Fruit fly (Drosophila melanogaster): Measurements from ENCODE around the gene Pde1c.

Gene Pde1c

dm6 chr2L:11834308-11834707, 94.1 kb downstream of the Pde1c start, which contains the start of gene CG45012:
Gene CG45012, plus strand, starts transcription at chr2L:11834608.
- TF ChIP-seq CG34367 (tag; optimal IDR thresholded peaks at IDR 0.05) (no peak), Pif1A (GFP tag; optimal IDR thresholded peaks at IDR 0.05) (no peak), D1 (tag; optimal IDR thresholded peaks at IDR 0.05) (no peak), Snoo (tag; optimal IDR thresholded peaks at IDR 0.05) (no peak), CG4496 (GFP tag; IDR thresholded peaks at IDR 0.05) (no peak), Ets98B (GFP tag; IDR thresholded peaks at IDR 0.05) (no peak), rn (GFP tag; IDR thresholded peaks at IDR 0.05) (no peak), CG15710 (tag; optimal IDR thresholded peaks at IDR 0.05) (no peak), CG8301 (tag; optimal IDR thresholded peaks at IDR 0.05) (no peak), fd96Ca (GFP tag; IDR thresholded peaks at IDR 0.05) (no peak), CG12605 (GFP tag; IDR thresholded peaks at IDR 0.05) (no peak), EcR (GFP tag; optimal IDR thresholded peaks at IDR 0.05) (no peak), CG13204 (GFP tag; optimal IDR thresholded peaks at IDR 0.05) (no peak), CG32121 (GFP tag; IDR thresholded peaks at IDR 0.05) (no peak)

- TF ChIP-seq EcR (GFP tag; optimal IDR thresholded peaks at IDR 0.05), result no peak
- no peak for TF ChIP-seq CG13204 (GFP tag; optimal IDR thresholded peaks at IDR 0.05)
- no peak for TF ChIP-seq CG8159 (tag; optimal IDR thresholded peaks at IDR 0.05)
- TF ChIP-seq D1 (tag; optimal IDR thresholded peaks at IDR 0.05), result no peak
- no peak for TF ChIP-seq gl (tag; optimal IDR thresholded peaks at IDR 0.05)
- no peak for TF ChIP-seq CG32121 (GFP tag; IDR thresholded peaks at IDR 0.05)
- TF ChIP-seq Ets98B (GFP tag; IDR thresholded peaks at IDR 0.05), result no peak
- no peak for TF ChIP-seq CG12605 (GFP tag; IDR thresholded peaks at IDR 0.05)
- no peak for TF ChIP-seq Pif1A (GFP tag; optimal IDR thresholded peaks at IDR 0.05)
- TF ChIP-seq CG9948 (tag; optimal IDR thresholded peaks at IDR 0.05), result no peak
- TF ChIP-seq Snoo (tag; optimal IDR thresholded peaks at IDR 0.05), result no peak
- no peak for TF ChIP-seq CG34367 (tag; optimal IDR thresholded peaks at IDR 0.05)
- no peak for TF ChIP-seq fd96Ca (GFP tag; IDR thresholded peaks at IDR 0.05)
- TF ChIP-seq Pif1B (GFP tag; optimal IDR thresholded peaks at IDR 0.05), result no peak
These were observed 94.6 kb downstream of the Pde1c start, which contains the start of gene CG45011 for dm6 chr2L:11833786-11834185. Gene CG45011, plus strand, starts transcription at chr2L:11834086.

dm6 chr2L:11829277-11829676, 99.1 kb downstream of the Pde1c start, which contains the start of gene esc:
Gene esc, minus strand, starts transcription at chr2L:11829405.
- no peak for TF ChIP-seq gl (tag; optimal IDR thresholded peaks at IDR 0.05)
- no peak for TF ChIP-seq EcR (GFP tag; optimal IDR thresholded peaks at IDR 0.05)
- TF ChIP-seq CG8159 (tag; optimal IDR thresholded peaks at IDR 0.05), result no peak
- TF ChIP-seq CG10348 (GFP tag; IDR thresholded peaks at IDR 0.05), result no peak
- no peak for TF ChIP-seq fd96Ca (GFP tag; IDR thresholded peaks at IDR 0.05)
- no peak for TF ChIP-seq Ets98B (GFP tag; IDR thresholded peaks at IDR 0.05)
- TF ChIP-seq CG12605 (GFP tag; IDR thresholded peaks at IDR 0.05), result no peak
- TF ChIP-seq CG17806 (tag; optimal IDR thresholded peaks at IDR 0.05), result no peak
- TF ChIP-seq CG14655 (GFP tag; optimal IDR thresholded peaks at IDR 0.05), result no peak

- TF ChIP-seq Ets98B (GFP tag; IDR thresholded peaks at IDR 0.05) (no peak), CG14655 (GFP tag; optimal IDR thresholded peaks at IDR 0.05) (no peak), Snoo (tag; optimal IDR thresholded peaks at IDR 0.05) (no peak), CG13204 (GFP tag; optimal IDR thresholded peaks at IDR 0.05) (no peak), CG32121 (GFP tag; IDR thresholded peaks at IDR 0.05) (no peak), EcR (GFP tag; optimal IDR thresholded peaks at IDR 0.05) (no peak), Pif1B (GFP tag; optimal IDR thresholded peaks at IDR 0.05) (no peak), CG4496 (GFP tag; IDR thresholded peaks at IDR 0.05) (no peak), CG8301 (tag; optimal IDR thresholded peaks at IDR 0.05) (no peak), gl (tag; optimal IDR thresholded peaks at IDR 0.05) (no peak), CG9948 (tag; optimal IDR thresholded peaks at IDR 0.05) (no peak), CG10348 (GFP tag; IDR thresholded peaks at IDR 0.05) (no peak), CG34367 (tag; optimal IDR thresholded peaks at IDR 0.05) (no peak), CG15710 (tag; optimal IDR thresholded peaks at IDR 0.05) (no peak), fd96Ca (GFP tag; IDR thresholded peaks at IDR 0.05) (no peak), Pif1A (GFP tag; optimal IDR thresholded peaks at IDR 0.05) (no peak), D1 (tag; optimal IDR thresholded peaks at IDR 0.05) (no peak), rn (GFP tag; IDR thresholded peaks at IDR 0.05) (no peak), CG12605 (GFP tag; IDR thresholded peaks at IDR 0.05) (no peak)
These were observed 104.8 kb downstream of the Pde1c start for dm6 chr2L:11823470-11824162.

dm6 chr2L:11816376-11816775, 112.0 kb downstream of the Pde1c start:
- TF ChIP-seq CG10348 (GFP tag; IDR thresholded peaks at IDR 0.05) (no peak), CG12605 (GFP tag; IDR thresholded peaks at IDR 0.05) (peak; percentile 62), Pif1B (GFP tag; optimal IDR thresholded peaks at IDR 0.05) (peak; percentile 19), rn (GFP tag; IDR thresholded peaks at IDR 0.05) (peak; percentile 40; the same call in 1 of the 2 replicates), Snoo (tag; optimal IDR thresholded peaks at IDR 0.05) (no peak), CG14655 (GFP tag; optimal IDR thresholded peaks at IDR 0.05) (peak; percentile 61), D1 (tag; optimal IDR thresholded peaks at IDR 0.05) (no peak), CG32121 (GFP tag; IDR thresholded peaks at IDR 0.05) (peak; percentile 51), CG13204 (GFP tag; optimal IDR thresholded peaks at IDR 0.05) (no peak), CG8159 (tag; optimal IDR thresholded peaks at IDR 0.05) (peak; percentile 30), gl (tag; optimal IDR thresholded peaks at IDR 0.05) (peak; percentile 48), CG34367 (tag; optimal IDR thresholded peaks at IDR 0.05) (peak; percentile 54), Ets98B (GFP tag; IDR thresholded peaks at IDR 0.05) (peak; percentile 43), CG9948 (tag; optimal IDR thresholded peaks at IDR 0.05) (no peak), EcR (GFP tag; optimal IDR thresholded peaks at IDR 0.05) (no peak), CG8301 (tag; optimal IDR thresholded peaks at IDR 0.05) (peak; percentile 43), CG17806 (tag; optimal IDR thresholded peaks at IDR 0.05) (peak; percentile 23), Pif1A (GFP tag; optimal IDR thresholded peaks at IDR 0.05) (peak; percentile 72), CG4496 (GFP tag; IDR thresholded peaks at IDR 0.05) (peak; percentile 88), fd96Ca (GFP tag; IDR thresholded peaks at IDR 0.05) (peak; percentile 58; the same call in 2 of the 3 replicates), CG15710 (tag; optimal IDR thresholded peaks at IDR 0.05) (peak; percentile 30)

Measured in whole organism, pupa.